Fruit fly (Drosophila melanogaster): ENCODE results near the gene CG8526.

- TF ChIP-seq Sox102F (GFP tag; optimal IDR thresholded peaks at IDR 0.05) = no peak
- no peak for TF ChIP-seq Sox15 (GFP tag; optimal IDR thresholded peaks at IDR 0.05)
- no peak for TF ChIP-seq lz (GFP tag; optimal IDR thresholded peaks at IDR 0.05)
- TF ChIP-seq Smox (GFP tag; optimal IDR thresholded peaks at IDR 0.05) = no peak
- no peak for TF ChIP-seq achi (GFP tag; optimal IDR thresholded peaks at IDR 0.05)
- TF ChIP-seq spab (GFP tag; optimal IDR thresholded peaks at IDR 0.05) = no peak
- TF ChIP-seq CG8632 (GFP tag; optimal IDR thresholded peaks at IDR 0.05) = no peak
- no peak for TF ChIP-seq fd85E (GFP tag; optimal IDR thresholded peaks at IDR 0.05)
- no peak for TF ChIP-seq CG4318 (GFP tag; optimal IDR thresholded peaks at IDR 0.05)
- TF ChIP-seq CG6854 (GFP tag; optimal IDR thresholded peaks at IDR 0.05) = no peak
- TF ChIP-seq pdm3 (GFP tag; optimal IDR thresholded peaks at IDR 0.05) = no peak
Observed at dm6 chr3R:9774821-9775220, 26.3 kb upstream of the CG8526 start, which contains the start of gene topi.
